Worm (Caenorhabditis elegans): ENCODE results near the gene F19G12.8.

DNA sequence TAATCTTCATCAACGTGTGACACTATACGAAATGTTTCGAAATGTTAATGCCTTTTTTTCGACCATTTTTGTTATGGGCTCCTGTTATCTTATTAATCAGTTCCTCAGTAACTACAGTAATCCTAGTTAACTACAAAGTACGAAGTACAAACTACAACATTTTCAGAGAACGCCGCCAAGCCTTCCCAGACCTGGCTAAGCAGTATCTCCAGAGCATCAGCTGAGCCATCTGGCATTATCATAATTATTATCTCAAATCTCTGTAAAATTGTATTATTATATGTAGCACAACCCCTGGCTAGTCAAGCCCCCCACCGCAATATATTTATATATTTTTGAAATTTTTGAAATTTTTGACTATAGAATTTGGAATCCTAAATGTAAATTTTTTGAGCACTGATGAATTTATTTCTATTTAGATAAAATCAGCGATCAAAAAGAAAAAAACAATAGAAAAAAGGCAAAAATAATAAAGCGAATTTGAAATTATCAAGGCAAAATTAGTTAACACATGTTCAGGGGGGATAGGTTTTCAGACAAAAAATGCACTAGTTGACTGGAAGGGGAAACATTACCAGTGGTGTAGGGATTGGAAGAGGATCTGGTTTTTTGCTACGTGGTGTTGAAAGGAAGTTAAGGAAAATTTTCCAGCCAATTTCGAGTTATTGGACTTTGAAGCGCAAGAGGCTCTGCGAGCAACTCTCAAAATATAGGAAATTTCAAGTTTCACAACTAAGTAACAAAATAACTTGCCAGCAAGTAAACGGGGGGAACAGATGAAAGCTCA is 34.9 kb downstream of the F19G12.8 start:
- TF ChIP-seq ceh-28 (tag; optimal IDR thresholded peaks at IDR 0.05) = no peak
- TF ChIP-seq mdl-1 (tag; optimal IDR thresholded peaks at IDR 0.05) = no peak
